Worm (Caenorhabditis elegans) whole organism, L2 larva: Measurements from ENCODE around the gene C05D9.4.

Source experiments
- R02D3.7 ChIP-seq: fragments of 150-350 bp; optimal IDR thresholded peaks from 2 replicates; lab custom pipeline; 2014; ENCODE audit warnings: missing biosample characterization, missing genetic modification characterization
- ZK546.5 ChIP-seq: sonication (generic microtip); optimal IDR thresholded peaks from 2 replicates; lab custom pipeline; 2017; ENCODE audit warnings: missing biosample characterization, missing genetic modification characterization
- alr-1 ChIP-seq: fragments of 150-350 bp; optimal IDR thresholded peaks from 2 replicates; lab custom pipeline; 2014; ENCODE audit warnings: missing biosample characterization, missing genetic modification characterization
- ama-1 ChIP-seq: fragments of 150-350 bp; optimal IDR thresholded peaks from 2 replicates; lab custom pipeline; 2018; ENCODE audit warnings: inconsistent platforms
- ceh-16 ChIP-seq: fragments of 150-350 bp; optimal IDR thresholded peaks from 2 replicates; lab custom pipeline; 2014; ENCODE audit warnings: missing biosample characterization, missing genetic modification characterization
- ceh-82 ChIP-seq: fragments of 150-350 bp; optimal IDR thresholded peaks from 2 replicates; lab custom pipeline; 2014; ENCODE audit warnings: missing biosample characterization, missing genetic modification characterization
- crh-2 ChIP-seq: sonication (generic microtip); optimal IDR thresholded peaks from 2 replicates; lab custom pipeline; 2017; ENCODE audit warnings: missing biosample characterization, missing genetic modification characterization
- dmd-4 ChIP-seq: sonication (generic microtip); optimal IDR thresholded peaks from 2 replicates; lab custom pipeline; 2017; ENCODE audit warnings: missing biosample characterization, missing genetic modification characterization
- elt-1 ChIP-seq: fragments of 150-350 bp; optimal IDR thresholded peaks from 2 replicates; lab custom pipeline; 2014; ENCODE audit warnings: missing biosample characterization, missing genetic modification characterization
- fos-1 ChIP-seq: fragments of 150-350 bp; optimal IDR thresholded peaks from 2 replicates; lab custom pipeline; 2014; ENCODE audit warnings: missing biosample characterization, missing genetic modification characterization
- gmeb-1 ChIP-seq: fragments of 150-350 bp; optimal IDR thresholded peaks from 2 replicates; lab custom pipeline; 2014; ENCODE audit warnings: missing biosample characterization, missing genetic modification characterization
- lin-13 ChIP-seq: fragments of 150-350 bp; optimal IDR thresholded peaks from 2 replicates; lab custom pipeline; 2014; ENCODE audit warnings: missing biosample characterization, missing genetic modification reagents, missing genetic modification characterization
- lin-39 ChIP-seq: fragments of 150-350 bp; optimal IDR thresholded peaks from 2 replicates; lab custom pipeline; 2014; ENCODE audit warnings: missing biosample characterization, missing genetic modification reagents, missing genetic modification characterization
- lsy-2 ChIP-seq, 2 experiments: fragments of 150-350 bp in 1 of 2; sonication (generic microtip) in 1 of 2; optimal IDR thresholded peaks; 2 replicates each; lab custom pipeline; 2014 to 2017; ENCODE audit warnings: missing biosample characterization in 2 of 2, missing genetic modification characterization in 2 of 2
- mdl-1 ChIP-seq, 2 experiments: fragments of 150-350 bp in 1 of 2; sonication (generic microtip) in 1 of 2; optimal IDR thresholded peaks; 2 replicates each; lab custom pipeline; 2017; ENCODE audit warnings: missing biosample characterization in 2 of 2, missing genetic modification characterization in 2 of 2
- nhr-129 ChIP-seq: fragments of 150-350 bp; optimal IDR thresholded peaks from 2 replicates; lab custom pipeline; 2014; ENCODE audit warnings: missing biosample characterization, missing genetic modification characterization
- nhr-21 ChIP-seq: fragments of 150-350 bp; optimal IDR thresholded peaks from 2 replicates; lab custom pipeline; 2014; ENCODE audit warnings: missing biosample characterization, missing genetic modification characterization
- nhr-23 ChIP-seq: fragments of 150-350 bp; optimal IDR thresholded peaks from 2 replicates; lab custom pipeline; 2014; ENCODE audit warnings: missing biosample characterization, missing genetic modification reagents, missing genetic modification characterization
- nhr-237 ChIP-seq: fragments of 150-350 bp; optimal IDR thresholded peaks from 2 replicates; lab custom pipeline; 2014; ENCODE audit warnings: missing biosample characterization, missing genetic modification characterization
- nhr-6 ChIP-seq: fragments of 150-350 bp; optimal IDR thresholded peaks from 2 replicates; lab custom pipeline; 2014; ENCODE audit warnings: missing biosample characterization, missing genetic modification characterization
- nhr-77 ChIP-seq: fragments of 150-350 bp; optimal IDR thresholded peaks from 2 replicates; lab custom pipeline; 2014; ENCODE audit warnings: missing biosample characterization, missing genetic modification characterization
- peb-1 ChIP-seq: fragments of 150-350 bp; optimal IDR thresholded peaks from 2 replicates; lab custom pipeline; 2014; ENCODE audit warnings: missing biosample characterization, missing genetic modification characterization
- sem-4 ChIP-seq: fragments of 150-350 bp; optimal IDR thresholded peaks from 2 replicates; lab custom pipeline; 2014; ENCODE audit warnings: missing biosample characterization, missing genetic modification reagents, missing genetic modification characterization
- sma-3 ChIP-seq: sonication (generic microtip); optimal IDR thresholded peaks from 2 replicates; lab custom pipeline; 2016; ENCODE audit warnings: missing genetic modification reagents, missing genetic modification characterization, missing compliant biosample characterization
- sma-9 ChIP-seq, 2 experiments: fragments of 150-350 bp in 1 of 2; sonication (generic microtip) in 1 of 2; optimal IDR thresholded peaks; 2 replicates each; lab custom pipeline; 2014 to 2016; ENCODE audit warnings: missing genetic modification characterization in 2 of 2, mild to moderate bottlenecking in 1 of 2, missing biosample characterization in 1 of 2, missing compliant biosample characterization in 1 of 2, missing genetic modification reagents in 1 of 2, moderate library complexity in 1 of 2
- unc-39 ChIP-seq: fragments of 150-350 bp; optimal IDR thresholded peaks from 2 replicates; lab custom pipeline; 2014; ENCODE audit warnings: missing biosample characterization, missing genetic modification characterization
- unc-55 ChIP-seq: fragments of 150-350 bp; sonication (generic microtip); optimal IDR thresholded peaks from 3 replicates; lab custom pipeline; 2014; ENCODE audit warnings: missing biosample characterization, missing genetic modification reagents, missing genetic modification characterization
- unc-62 ChIP-seq: fragments of 150-350 bp; optimal IDR thresholded peaks from 2 replicates; lab custom pipeline; 2014; ENCODE audit warnings: missing biosample characterization, missing genetic modification reagents, missing genetic modification characterization
- ztf-1 ChIP-seq: fragments of 200-800 bp; sonication (Bioruptor generic); conservative IDR thresholded peaks from 2 replicates; pipeline ENCODE4 v1.3.6; 2022; ENCODE audit warnings: missing genetic modification characterization, missing compliant biosample characterization

C05D9.4 gene

ce11 chrX:1128503-1129036 is 20.7 kb downstream of the C05D9.4 start, which contains the start of gene snx-1 (continued):
- TF ChIP-seq sma-3 (GFP tag; lab: Kevin White, UChicago) (peak; percentile 62), unc-55 (GFP tag; lab: Kevin White, UChicago) (peak; percentile 55), alr-1 (tag; lab: Kevin White, UChicago) (no peak), sem-4 (no peak), lsy-2 (tag; optimal IDR thresholded peaks at IDR 0.05; lab: Kevin White, UChicago) (peak in 1 of 2 experiments; percentile 24), ztf-1 (GFP tag; lab: Robert Waterston, UW) (no peak), gmeb-1 (tag; lab: Kevin White, UChicago) (peak; percentile 30), peb-1 (tag; lab: Kevin White, UChicago) (no peak), elt-1 (no peak), mdl-1 (tag; optimal IDR thresholded peaks at IDR 0.05; lab: Kevin White, UChicago) (peak in 1 of 2 experiments; percentile 68)
- TF ChIP-seq, all 48 proteins: peak for 14

DNA sequence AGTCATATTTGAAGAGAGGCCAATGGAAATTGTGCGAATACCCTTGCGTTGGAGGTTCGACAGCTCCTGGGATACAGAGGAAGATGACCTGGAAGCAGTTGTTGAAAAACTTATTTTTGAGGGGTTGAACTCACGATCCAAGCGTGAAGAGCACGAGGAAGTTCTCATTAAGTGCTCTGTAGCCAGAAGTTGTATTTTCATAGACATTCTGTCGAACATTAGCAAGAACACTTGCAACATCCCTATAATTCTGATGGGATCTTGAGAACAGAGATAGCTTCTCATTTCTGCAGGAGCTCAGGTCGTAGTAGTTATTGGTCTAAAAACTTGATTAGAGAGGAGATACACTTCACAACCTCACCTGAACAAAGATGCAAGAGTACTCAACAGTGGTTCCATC is 33.8 kb downstream of the C05D9.4 start:
- no peak for TF ChIP-seq lin-39 (tag; lab: Kevin White, UChicago)
- TF ChIP-seq nhr-6: no peak
- TF ChIP-seq nhr-77 (tag; lab: Kevin White, UChicago): no peak
- TF ChIP-seq unc-39 (tag; lab: Kevin White, UChicago): no peak
- TF ChIP-seq mdl-1 (tag; optimal IDR thresholded peaks at IDR 0.05; lab: Kevin White, UChicago): no peak
- TF ChIP-seq dmd-4: no peak
- TF ChIP-seq lsy-2 (tag; optimal IDR thresholded peaks at IDR 0.05; lab: Kevin White, UChicago): no peak
- TF ChIP-seq fos-1 (tag; lab: Kevin White, UChicago): no peak
- TF ChIP-seq ztf-1 (GFP tag; lab: Robert Waterston, UW): no peak
- no peak for TF ChIP-seq sma-9 (GFP tag; optimal IDR thresholded peaks at IDR 0.05; lab: Kevin White, UChicago)
- no peak for TF ChIP-seq sma-9 (tag; optimal IDR thresholded peaks at IDR 0.05; lab: Kevin White, UChicago)

ce11 chrX:1147394-1147793 is 39.5 kb downstream of the C05D9.4 start:
- no peak for TF ChIP-seq nhr-21
- no peak for TF ChIP-seq lin-39 (tag; lab: Kevin White, UChicago)
- TF ChIP-seq ceh-82 (tag; lab: Kevin White, UChicago): no peak
- TF ChIP-seq unc-62 (GFP tag; lab: Kevin White, UChicago): no peak
- no peak for TF ChIP-seq ZK546.5 (tag; lab: Kevin White, UChicago)
- no peak for TF ChIP-seq ama-1 (lab: Kevin White, UChicago)
- TF ChIP-seq R02D3.7 (tag; lab: Kevin White, UChicago): no peak
- peak; percentile 40 for TF ChIP-seq fos-1 (tag; lab: Kevin White, UChicago)

DNA sequence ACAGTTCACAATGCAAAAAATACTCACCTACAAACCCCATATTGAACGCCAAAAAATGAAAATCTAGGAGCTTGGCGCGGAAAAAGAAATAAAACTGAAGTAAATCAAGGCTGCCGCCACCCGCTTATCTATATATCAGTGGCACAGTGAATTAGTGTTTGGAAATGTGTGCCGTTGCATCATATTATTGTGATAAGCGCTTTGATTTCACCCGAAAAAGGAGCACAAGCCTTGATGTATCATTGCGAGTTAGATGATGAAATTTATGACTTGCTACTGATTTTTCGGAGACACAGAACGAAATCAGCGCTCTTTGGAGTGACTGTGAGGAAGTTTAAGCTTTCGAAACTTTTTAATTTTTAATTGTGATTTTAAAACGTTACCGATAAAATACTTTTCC is 40.6 kb downstream of the C05D9.4 start, which contains the start of the genes R193.2 and R193.6:
Gene R193.2, minus strand, starts transcription at position 148 of the 400 bp plus-strand sequence.
Gene R193.6, plus strand, starts transcription at position 350 of the 400 bp plus-strand sequence.
- no peak for TF ChIP-seq elt-1
- no peak for TF ChIP-seq ama-1 (lab: Kevin White, UChicago)
- TF ChIP-seq lin-13 (GFP tag; lab: Kevin White, UChicago): no peak
- TF ChIP-seq crh-2 (tag; lab: Kevin White, UChicago): peak; percentile 72
- TF ChIP-seq gmeb-1 (tag; lab: Kevin White, UChicago): peak; percentile 16
- peak; percentile 18 for TF ChIP-seq sma-9 (GFP tag; optimal IDR thresholded peaks at IDR 0.05; lab: Kevin White, UChicago)
- no peak for TF ChIP-seq sma-9 (tag; optimal IDR thresholded peaks at IDR 0.05; lab: Kevin White, UChicago)
- peak; percentile 95 for TF ChIP-seq nhr-129 (tag; lab: Kevin White, UChicago)
- no peak for TF ChIP-seq lsy-2 (tag; optimal IDR thresholded peaks at IDR 0.05; lab: Kevin White, UChicago)
- TF ChIP-seq nhr-237 (tag; lab: Kevin White, UChicago): no peak
- TF ChIP-seq nhr-23: no peak
- no peak for TF ChIP-seq alr-1 (tag; lab: Kevin White, UChicago)
- TF ChIP-seq ceh-16 (tag; lab: Kevin White, UChicago): no peak
- peak; percentile 97 for TF ChIP-seq fos-1 (tag; lab: Kevin White, UChicago)
- TF ChIP-seq, all 48 proteins: peak for 5

ce11 chrX:1154648-1155047 is 46.8 kb downstream of the C05D9.4 start, which contains the start of gene R193.1:
R193.1 (plus strand) TSS chrX:1154948.
- TF ChIP-seq dmd-4 (no peak), ceh-16 (tag; lab: Kevin White, UChicago) (no peak), sem-4 (no peak)
